Worm (Caenorhabditis elegans) whole organism, L2 larva: ENCODE data around the gene cwp-1.

Experiments used
- F13H6.1 ChIP-seq: sonication (generic microtip); optimal IDR thresholded peaks from 2 replicates; lab custom pipeline; 2016; ENCODE audit warnings: missing genetic modification characterization, missing compliant biosample characterization
- R02D3.7 ChIP-seq: fragments of 150-350 bp; optimal IDR thresholded peaks from 2 replicates; lab custom pipeline; 2014; ENCODE audit warnings: missing biosample characterization, missing genetic modification characterization
- Y55F3AM.14 ChIP-seq: fragments of 200-800 bp; sonication (Bioruptor generic); optimal IDR thresholded peaks from 2 replicates; lab custom pipeline; 2018; ENCODE audit warnings: mild to moderate bottlenecking, missing genetic modification characterization, missing compliant biosample characterization
- ZK546.5 ChIP-seq: sonication (generic microtip); optimal IDR thresholded peaks from 2 replicates; lab custom pipeline; 2017; ENCODE audit warnings: missing biosample characterization, missing genetic modification characterization
- alr-1 ChIP-seq: fragments of 150-350 bp; optimal IDR thresholded peaks from 2 replicates; lab custom pipeline; 2014; ENCODE audit warnings: missing biosample characterization, missing genetic modification characterization
- ama-1 ChIP-seq: fragments of 150-350 bp; optimal IDR thresholded peaks from 2 replicates; lab custom pipeline; 2018; ENCODE audit warnings: inconsistent platforms
- blmp-1 ChIP-seq: sonication (generic microtip); optimal IDR thresholded peaks from 2 replicates; lab custom pipeline; 2017; ENCODE audit warnings: missing genetic modification characterization, mild to moderate bottlenecking, missing compliant biosample characterization, antibody characterized with exemption, moderate library complexity; ENCODE audit not compliant: insufficient read depth
- ceh-16 ChIP-seq: fragments of 150-350 bp; optimal IDR thresholded peaks from 2 replicates; lab custom pipeline; 2014; ENCODE audit warnings: missing biosample characterization, missing genetic modification characterization
- ceh-82 ChIP-seq: fragments of 150-350 bp; optimal IDR thresholded peaks from 2 replicates; lab custom pipeline; 2014; ENCODE audit warnings: missing biosample characterization, missing genetic modification characterization
- crh-2 ChIP-seq: sonication (generic microtip); optimal IDR thresholded peaks from 2 replicates; lab custom pipeline; 2017; ENCODE audit warnings: missing biosample characterization, missing genetic modification characterization
- dmd-4 ChIP-seq: sonication (generic microtip); optimal IDR thresholded peaks from 2 replicates; lab custom pipeline; 2017; ENCODE audit warnings: missing biosample characterization, missing genetic modification characterization
- egl-27 ChIP-seq: sonication (generic microtip); optimal IDR thresholded peaks from 3 replicates; lab custom pipeline; 2017; ENCODE audit warnings: missing biosample characterization, missing genetic modification reagents, missing genetic modification characterization
- elt-1 ChIP-seq: fragments of 150-350 bp; optimal IDR thresholded peaks from 2 replicates; lab custom pipeline; 2014; ENCODE audit warnings: missing biosample characterization, missing genetic modification characterization
- elt-3 ChIP-seq: sonication (generic microtip); optimal IDR thresholded peaks from 2 replicates; lab custom pipeline; 2017; ENCODE audit warnings: missing biosample characterization, missing genetic modification characterization
- fos-1 ChIP-seq: fragments of 150-350 bp; optimal IDR thresholded peaks from 2 replicates; lab custom pipeline; 2014; ENCODE audit warnings: missing biosample characterization, missing genetic modification characterization
- gmeb-1 ChIP-seq: fragments of 150-350 bp; optimal IDR thresholded peaks from 2 replicates; lab custom pipeline; 2014; ENCODE audit warnings: missing biosample characterization, missing genetic modification characterization
- lin-13 ChIP-seq: fragments of 150-350 bp; optimal IDR thresholded peaks from 2 replicates; lab custom pipeline; 2014; ENCODE audit warnings: missing biosample characterization, missing genetic modification reagents, missing genetic modification characterization
- lin-39 ChIP-seq: fragments of 150-350 bp; optimal IDR thresholded peaks from 2 replicates; lab custom pipeline; 2014; ENCODE audit warnings: missing biosample characterization, missing genetic modification reagents, missing genetic modification characterization
- lsy-2 ChIP-seq, 2 experiments: fragments of 150-350 bp in 1 of 2; sonication (generic microtip) in 1 of 2; optimal IDR thresholded peaks; 2 replicates each; lab custom pipeline; 2014 to 2017; ENCODE audit warnings: missing biosample characterization in 2 of 2, missing genetic modification characterization in 2 of 2
- nhr-10 ChIP-seq: sonication (generic microtip); optimal IDR thresholded peaks from 2 replicates; lab custom pipeline; 2017; ENCODE audit warnings: missing biosample characterization, missing genetic modification characterization
- nhr-11 ChIP-seq: fragments of 150-350 bp; optimal IDR thresholded peaks from 2 replicates; lab custom pipeline; 2014; ENCODE audit warnings: missing biosample characterization, missing genetic modification characterization
- nhr-12 ChIP-seq: fragments of 150-350 bp; optimal IDR thresholded peaks from 2 replicates; lab custom pipeline; 2014; ENCODE audit warnings: missing biosample characterization, missing genetic modification characterization
- nhr-129 ChIP-seq: fragments of 150-350 bp; optimal IDR thresholded peaks from 2 replicates; lab custom pipeline; 2014; ENCODE audit warnings: missing biosample characterization, missing genetic modification characterization
- nhr-21 ChIP-seq: fragments of 150-350 bp; optimal IDR thresholded peaks from 2 replicates; lab custom pipeline; 2014; ENCODE audit warnings: missing biosample characterization, missing genetic modification characterization
- nhr-23 ChIP-seq: fragments of 150-350 bp; optimal IDR thresholded peaks from 2 replicates; lab custom pipeline; 2014; ENCODE audit warnings: missing biosample characterization, missing genetic modification reagents, missing genetic modification characterization
- nhr-237 ChIP-seq: fragments of 150-350 bp; optimal IDR thresholded peaks from 2 replicates; lab custom pipeline; 2014; ENCODE audit warnings: missing biosample characterization, missing genetic modification characterization
- nhr-25 ChIP-seq: fragments of 150-350 bp; sonication (generic microtip); optimal IDR thresholded peaks from 3 replicates; lab custom pipeline; 2014; ENCODE audit warnings: missing biosample characterization, missing genetic modification characterization
- nhr-6 ChIP-seq: fragments of 150-350 bp; optimal IDR thresholded peaks from 2 replicates; lab custom pipeline; 2014; ENCODE audit warnings: missing biosample characterization, missing genetic modification characterization
- nhr-77 ChIP-seq: fragments of 150-350 bp; optimal IDR thresholded peaks from 2 replicates; lab custom pipeline; 2014; ENCODE audit warnings: missing biosample characterization, missing genetic modification characterization
- peb-1 ChIP-seq: fragments of 150-350 bp; optimal IDR thresholded peaks from 2 replicates; lab custom pipeline; 2014; ENCODE audit warnings: missing biosample characterization, missing genetic modification characterization
- skn-1 ChIP-seq: sonication (generic microtip); optimal IDR thresholded peaks from 2 replicates; lab custom pipeline; 2017; ENCODE audit warnings: missing biosample characterization, missing genetic modification characterization
- sma-3 ChIP-seq: sonication (generic microtip); optimal IDR thresholded peaks from 2 replicates; lab custom pipeline; 2016; ENCODE audit warnings: missing genetic modification reagents, missing genetic modification characterization, missing compliant biosample characterization
- sma-9 ChIP-seq, 2 experiments: fragments of 150-350 bp in 1 of 2; sonication (generic microtip) in 1 of 2; optimal IDR thresholded peaks; 2 replicates each; lab custom pipeline; 2014 to 2016; ENCODE audit warnings: missing genetic modification characterization in 2 of 2, mild to moderate bottlenecking in 1 of 2, missing biosample characterization in 1 of 2, missing compliant biosample characterization in 1 of 2, missing genetic modification reagents in 1 of 2, moderate library complexity in 1 of 2
- unc-39 ChIP-seq: fragments of 150-350 bp; optimal IDR thresholded peaks from 2 replicates; lab custom pipeline; 2014; ENCODE audit warnings: missing biosample characterization, missing genetic modification characterization
- unc-55 ChIP-seq: fragments of 150-350 bp; sonication (generic microtip); optimal IDR thresholded peaks from 3 replicates; lab custom pipeline; 2014; ENCODE audit warnings: missing biosample characterization, missing genetic modification reagents, missing genetic modification characterization
- unc-62 ChIP-seq: fragments of 150-350 bp; optimal IDR thresholded peaks from 2 replicates; lab custom pipeline; 2014; ENCODE audit warnings: missing biosample characterization, missing genetic modification reagents, missing genetic modification characterization
- ztf-1 ChIP-seq: fragments of 200-800 bp; sonication (Bioruptor generic); conservative IDR thresholded peaks from 2 replicates; pipeline ENCODE4 v1.3.6; 2022; ENCODE audit warnings: missing genetic modification characterization, missing compliant biosample characterization
- ztf-11 ChIP-seq: sonication (generic microtip); optimal IDR thresholded peaks from 2 replicates; lab custom pipeline; 2017; ENCODE audit warnings: missing biosample characterization, missing genetic modification characterization
- ztf-4 ChIP-seq: fragments of 150-350 bp; optimal IDR thresholded peaks from 2 replicates; lab custom pipeline; 2014; ENCODE audit warnings: missing biosample characterization, missing genetic modification characterization

The cwp-1 gene

DNA sequence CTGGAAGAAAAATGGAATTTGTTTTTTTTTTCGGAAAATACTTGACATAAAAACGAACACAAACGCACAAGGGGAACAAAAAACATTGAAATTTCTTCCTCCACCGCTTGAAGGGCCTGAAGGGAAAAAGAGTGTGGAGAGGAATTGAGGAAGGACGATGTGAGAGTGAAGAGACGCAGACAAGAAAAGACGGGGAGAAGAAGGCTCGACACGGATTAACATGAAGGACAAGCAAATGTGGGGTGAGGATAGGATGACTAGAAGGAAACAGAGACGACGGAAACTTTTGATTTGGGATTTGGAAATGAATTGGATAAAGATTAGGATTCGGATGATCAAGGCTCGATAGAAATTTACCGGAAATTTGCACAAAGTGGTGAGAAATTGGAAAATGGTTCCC is 19.4 kb upstream of the cwp-1 start:
- TF ChIP-seq nhr-25 (tag; lab: Kevin White, UChicago) (no peak), ama-1 (lab: Kevin White, UChicago) (no peak), R02D3.7 (tag; lab: Kevin White, UChicago) (no peak), lin-39 (no peak), nhr-237 (tag; lab: Kevin White, UChicago) (no peak), crh-2 (tag; lab: Kevin White, UChicago) (no peak), nhr-6 (tag; lab: Kevin White, UChicago) (no peak), unc-55 (GFP tag; lab: Kevin White, UChicago) (peak; percentile 42), elt-1 (tag; lab: Kevin White, UChicago) (no peak), skn-1 (tag; lab: Kevin White, UChicago) (no peak), ztf-11 (tag; lab: Kevin White, UChicago) (no peak), blmp-1 (tag; lab: Kevin White, UChicago) (no peak), Y55F3AM.14 (no peak), nhr-129 (peak; percentile 51), dmd-4 (tag; lab: Kevin White, UChicago) (no peak), sma-9 (GFP tag; optimal IDR thresholded peaks at IDR 0.05; lab: Kevin White, UChicago) (no peak), sma-9 (tag; optimal IDR thresholded peaks at IDR 0.05; lab: Kevin White, UChicago) (no peak), lin-13 (GFP tag; lab: Kevin White, UChicago) (no peak), lsy-2 (tag; optimal IDR thresholded peaks at IDR 0.05; lab: Kevin White, UChicago) (peak in 1 of 2 experiments; percentile 45), fos-1 (tag; lab: Kevin White, UChicago) (no peak)

DNA sequence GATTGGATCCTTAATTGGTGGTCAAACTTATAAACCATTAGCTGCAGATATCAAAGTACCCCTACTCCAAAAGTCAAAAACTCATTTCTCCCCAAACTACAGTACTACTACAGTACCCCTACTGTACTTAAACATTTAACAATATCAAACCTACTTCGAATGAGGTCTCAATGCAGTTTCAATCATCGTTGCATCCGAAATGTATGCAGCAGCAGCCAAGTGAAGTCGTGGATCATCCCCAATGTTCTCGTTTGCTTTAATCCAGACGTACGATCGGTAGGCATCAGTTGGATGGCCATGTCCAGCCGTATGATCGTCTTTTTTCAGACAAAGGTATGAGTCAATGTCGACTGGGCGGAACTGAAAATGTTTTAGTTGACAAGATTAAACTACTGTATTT is 16.5 kb upstream of the cwp-1 start:
- TF ChIP-seq egl-27 (no peak), unc-39 (no peak), unc-62 (GFP tag; lab: Kevin White, UChicago) (no peak), ztf-1 (GFP tag; lab: Robert Waterston, UW) (no peak), nhr-12 (tag; lab: Kevin White, UChicago) (no peak), Y55F3AM.14 (no peak)

DNA sequence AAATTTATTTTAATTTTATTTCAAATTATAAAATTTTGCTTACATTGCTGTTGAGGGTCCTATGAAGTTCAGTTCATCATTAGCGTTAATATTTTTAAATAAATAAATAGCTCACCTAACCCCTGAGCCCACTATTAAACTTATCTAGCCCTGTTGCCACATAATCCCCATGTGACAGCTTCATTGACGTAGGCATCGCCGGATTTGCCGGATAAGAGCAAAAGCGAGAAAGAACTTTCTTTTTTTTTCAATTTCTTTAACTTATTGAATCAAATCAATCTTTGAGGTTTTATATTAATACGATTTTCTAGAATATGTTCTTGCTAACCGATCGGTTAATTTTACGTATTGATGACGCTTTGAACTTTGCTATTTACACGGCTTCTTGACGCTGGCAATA is 10.9 kb upstream of the cwp-1 start:
- TF ChIP-seq sma-3 (no peak), nhr-11 (tag; lab: Kevin White, UChicago) (no peak), Y55F3AM.14 (no peak), egl-27 (no peak), elt-1 (tag; lab: Kevin White, UChicago) (no peak), nhr-77 (tag; lab: Kevin White, UChicago) (no peak), peb-1 (no peak), lsy-2 (tag; optimal IDR thresholded peaks at IDR 0.05; lab: Kevin White, UChicago) (no peak), lin-39 (no peak), ztf-11 (tag; lab: Kevin White, UChicago) (no peak), F13H6.1 (tag; lab: Kevin White, UChicago) (no peak), ztf-4 (tag; lab: Kevin White, UChicago) (no peak), nhr-25 (tag; lab: Kevin White, UChicago) (no peak), nhr-129 (no peak), unc-39 (no peak), dmd-4 (tag; lab: Kevin White, UChicago) (no peak), alr-1 (tag; lab: Kevin White, UChicago) (no peak), ztf-1 (GFP tag; lab: Robert Waterston, UW) (no peak), ceh-16 (tag; lab: Kevin White, UChicago) (no peak), nhr-10 (no peak)
- TF ChIP-seq, all 48 proteins: peak for 0

DNA sequence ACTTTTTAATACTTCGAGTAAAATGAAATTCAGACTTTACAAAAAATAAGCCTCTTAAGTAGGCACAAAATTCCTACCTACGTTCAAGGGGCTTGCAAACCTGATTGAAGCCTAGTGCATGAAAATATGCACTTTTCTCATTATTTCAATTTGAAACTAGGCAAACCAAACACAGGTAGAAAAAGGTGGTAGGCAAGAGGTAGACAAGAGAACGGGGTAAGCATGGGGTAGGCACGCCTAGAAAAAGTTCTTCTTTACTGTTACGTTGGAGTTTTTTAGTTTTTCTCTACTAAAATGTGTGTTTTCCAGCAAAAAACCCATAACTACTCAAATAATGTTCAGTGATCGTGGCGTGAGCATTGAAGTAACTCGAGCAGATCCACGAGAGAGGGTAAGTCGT is 10.1 kb upstream of the cwp-1 start, which contains the start of gene nex-4:
TSS of gene nex-4 (plus strand) at position 301 of the 400 bp plus-strand sequence.
- TF ChIP-seq dmd-4 (tag; lab: Kevin White, UChicago) (no peak), gmeb-1 (tag; lab: Kevin White, UChicago) (no peak), unc-39 (no peak), nhr-25 (tag; lab: Kevin White, UChicago) (no peak), ZK546.5 (tag; lab: Kevin White, UChicago) (no peak), ceh-82 (tag; lab: Kevin White, UChicago) (no peak), fos-1 (tag; lab: Kevin White, UChicago) (no peak), unc-62 (GFP tag; lab: Kevin White, UChicago) (no peak), nhr-77 (tag; lab: Kevin White, UChicago) (no peak), nhr-21 (tag; lab: Kevin White, UChicago) (no peak), lsy-2 (tag; optimal IDR thresholded peaks at IDR 0.05; lab: Kevin White, UChicago) (no peak), elt-3 (tag; lab: Kevin White, UChicago) (no peak), blmp-1 (tag; lab: Kevin White, UChicago) (no peak), nhr-23 (no peak)
- TF ChIP-seq, all 48 proteins: peak for 0
